Fruit fly (Drosophila melanogaster) whole organism, wandering third instar larva: ENCODE results near the gene CheB93b.

Experiments used
- OdsH ChIP-seq: fragments of 200-800 bp; sonication (Bioruptor generic); optimal IDR thresholded peaks from 2 replicates; lab custom pipeline; 2016; ENCODE audit warnings: missing biosample characterization, mild to moderate bottlenecking, missing genetic modification characterization
- Sp1 ChIP-seq: fragments of 200-800 bp; sonication (Bioruptor generic); optimal IDR thresholded peaks from 3 replicates; lab custom pipeline; 2019; ENCODE audit warnings: missing biosample characterization, mild to moderate bottlenecking, missing genetic modification characterization, moderate library complexity
- brk ChIP-seq: fragments of 200-800 bp; sonication (Bioruptor generic); optimal IDR thresholded peaks from 2 replicates; lab custom pipeline; 2016; ENCODE audit warnings: missing biosample characterization, mild to moderate bottlenecking, missing genetic modification characterization
- foxo ChIP-seq, 2 experiments: fragments of 200-800 bp; sonication (Bioruptor generic); optimal IDR thresholded peaks; 2 replicates in 1 of 2; 3 replicates in 1 of 2; lab custom pipeline; 2016 to 2017; ENCODE audit warnings: missing biosample characterization in 2 of 2, missing genetic modification characterization in 2 of 2
- h ChIP-seq: fragments of 200-800 bp; sonication (Bioruptor generic); optimal IDR thresholded peaks from 3 replicates; lab custom pipeline; 2016; ENCODE audit warnings: missing biosample characterization, mild to moderate bottlenecking, missing genetic modification characterization
- lola ChIP-seq: fragments of >200 bp; optimal IDR thresholded peaks from 2 replicates; lab custom pipeline; 2017; ENCODE audit warnings: missing biosample characterization, missing genetic modification characterization
- pan ChIP-seq: fragments of >200 bp; optimal IDR thresholded peaks from 2 replicates; lab custom pipeline; 2017
- rgr ChIP-seq: fragments of 200-800 bp; sonication (Bioruptor generic); optimal IDR thresholded peaks from 3 replicates; lab custom pipeline; 2016; ENCODE audit warnings: missing biosample characterization, mild to moderate bottlenecking, missing genetic modification characterization
- sv ChIP-seq: fragments of 200-800 bp; sonication (Bioruptor generic); optimal IDR thresholded peaks from 3 replicates; lab custom pipeline; 2016; ENCODE audit warnings: missing biosample characterization, missing genetic modification characterization
- usp ChIP-seq: fragments of >200 bp; optimal IDR thresholded peaks from 2 replicates; lab custom pipeline; 2017; ENCODE audit warnings: missing biosample characterization, missing genetic modification characterization

DNA sequence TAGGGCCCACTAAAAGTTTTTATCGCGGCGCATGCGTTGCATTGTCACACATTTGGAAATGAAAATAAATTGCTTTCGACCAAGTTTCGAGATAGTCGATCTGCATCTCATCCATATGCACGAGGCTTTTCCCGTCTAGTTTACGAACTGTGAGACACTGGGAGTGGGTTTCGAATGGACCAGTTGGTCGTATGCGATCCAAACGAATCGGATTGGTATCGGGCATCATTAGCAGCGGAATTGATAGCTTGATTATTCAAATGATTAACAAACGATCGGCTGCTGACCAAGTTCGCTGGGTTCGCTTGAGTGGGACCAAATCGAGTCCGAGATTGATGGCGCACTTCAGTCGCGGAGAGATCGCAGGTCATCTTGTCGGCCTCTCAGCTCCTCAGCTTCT lies 31.2 kb downstream of the CheB93b start:
- TF ChIP-seq pan (lab: Kevin White, UChicago), result no peak
- no peak for TF ChIP-seq Sp1 (GFP tag; lab: Kevin White, UChicago)
- TF ChIP-seq foxo (GFP tag; optimal IDR thresholded peaks at IDR 0.05; lab: Kevin White, UChicago), result no peak
- TF ChIP-seq rgr, result no peak
- no peak for TF ChIP-seq OdsH (GFP tag; lab: Kevin White, UChicago)
- no peak for TF ChIP-seq brk (GFP tag; lab: Kevin White, UChicago)
- no peak for TF ChIP-seq usp (GFP tag; lab: Kevin White, UChicago)
- no peak for TF ChIP-seq sv (GFP tag; lab: Kevin White, UChicago)
- TF ChIP-seq h (GFP tag; lab: Kevin White, UChicago), result no peak
- no peak for TF ChIP-seq lola (GFP tag; lab: Kevin White, UChicago)
